Worm (Caenorhabditis elegans) whole organism, early embryonic: Measurements from ENCODE around the gene K09A11.1.

Source experiments
- B0310.2 ChIP-seq: sonication (generic microtip); optimal IDR thresholded peaks from 2 replicates; lab custom pipeline; 2016; ENCODE audit warnings: mild to moderate bottlenecking, missing genetic modification characterization, missing compliant biosample characterization
- ama-1 ChIP-seq: fragments of 150-350 bp; optimal IDR thresholded peaks from 2 replicates; lab custom pipeline; 2014
- ets-7 ChIP-seq: sonication (generic microtip); optimal IDR thresholded peaks from 2 replicates; lab custom pipeline; 2016; ENCODE audit warnings: missing genotype, missing genetic modification characterization, missing compliant biosample characterization
- flt-1 ChIP-seq: fragments of 200-800 bp; sonication (Bioruptor generic); IDR thresholded peaks from 2 replicates; pipeline ENCODE4 v1.3.6; 2022; ENCODE audit warnings: missing genetic modification characterization, missing compliant biosample characterization
- hnd-1 ChIP-seq: sonication (generic microtip); optimal IDR thresholded peaks from 2 replicates; lab custom pipeline; 2016; ENCODE audit warnings: missing genetic modification characterization, missing compliant biosample characterization
- pes-1 ChIP-seq: fragments of 200-800 bp; sonication (Bioruptor generic); IDR thresholded peaks from 2 replicates; pipeline ENCODE4 v1.3.6; 2022; ENCODE audit warnings: missing genetic modification reagents, missing genetic modification characterization, missing compliant biosample characterization
- scrt-1 ChIP-seq: fragments of 200-800 bp; sonication (Bioruptor generic); IDR thresholded peaks from 2 replicates; pipeline ENCODE4 v1.3.6; 2022; ENCODE audit warnings: missing genetic modification characterization, missing compliant biosample characterization
- tbx-11 ChIP-seq: fragments of 200-800 bp; sonication (Bioruptor generic); IDR thresholded peaks from 2 replicates; pipeline ENCODE4 v1.3.6; 2022; ENCODE audit warnings: missing genetic modification characterization, missing compliant biosample characterization

DNA sequence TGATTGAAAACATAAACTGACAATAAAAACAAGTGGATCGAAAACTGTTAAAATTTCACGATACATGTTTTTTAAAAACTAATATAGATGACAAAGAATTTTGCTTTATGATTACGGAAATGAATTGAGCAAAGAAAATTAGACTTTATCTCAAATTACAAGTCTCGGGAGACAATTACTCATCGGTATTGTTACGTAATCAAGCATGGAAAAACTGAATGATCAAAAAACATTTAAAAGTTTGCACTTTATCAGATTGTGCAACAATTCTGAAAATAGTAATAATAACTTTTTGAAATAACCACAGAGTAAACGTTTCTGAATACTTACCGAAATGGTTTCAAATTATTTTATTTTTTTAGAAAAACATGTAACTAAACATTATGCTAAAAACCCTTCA, 43.5 kb downstream of the K09A11.1 start, which contains the start of gene srd-43:
- TF ChIP-seq tbx-11 (GFP tag; lab: Robert Waterston, UW) (no peak), ama-1 (lab: Kevin White, UChicago) (no peak), scrt-1 (GFP tag; lab: Robert Waterston, UW) (no peak), hnd-1 (no peak), pes-1 (GFP tag; lab: Robert Waterston, UW) (no peak), ets-7 (no peak), flt-1 (GFP tag; lab: Robert Waterston, UW) (no peak), B0310.2 (tag; lab: Kevin White, UChicago) (no peak)
